Worm (Caenorhabditis elegans) whole organism, L2 larva: ENCODE data around the gene R07B1.5.

Experiments used
- C34F6.9 ChIP-seq: fragments of 150-350 bp; optimal IDR thresholded peaks from 2 replicates; lab custom pipeline; 2014; ENCODE audit warnings: missing biosample characterization, missing genetic modification characterization
- F13H6.1 ChIP-seq: sonication (generic microtip); optimal IDR thresholded peaks from 2 replicates; lab custom pipeline; 2016; ENCODE audit warnings: missing genetic modification characterization, missing compliant biosample characterization
- R02D3.7 ChIP-seq: fragments of 150-350 bp; optimal IDR thresholded peaks from 2 replicates; lab custom pipeline; 2014; ENCODE audit warnings: missing biosample characterization, missing genetic modification characterization
- Y55F3AM.14 ChIP-seq: fragments of 200-800 bp; sonication (Bioruptor generic); optimal IDR thresholded peaks from 2 replicates; lab custom pipeline; 2018; ENCODE audit warnings: mild to moderate bottlenecking, missing genetic modification characterization, missing compliant biosample characterization
- ZK546.5 ChIP-seq: sonication (generic microtip); optimal IDR thresholded peaks from 2 replicates; lab custom pipeline; 2017; ENCODE audit warnings: missing biosample characterization, missing genetic modification characterization
- aly-2 ChIP-seq: fragments of 150-350 bp; optimal IDR thresholded peaks from 2 replicates; lab custom pipeline; 2014; ENCODE audit warnings: missing biosample characterization, missing genetic modification characterization
- blmp-1 ChIP-seq: sonication (generic microtip); optimal IDR thresholded peaks from 2 replicates; lab custom pipeline; 2017; ENCODE audit warnings: missing genetic modification characterization, mild to moderate bottlenecking, missing compliant biosample characterization, antibody characterized with exemption, moderate library complexity; ENCODE audit not compliant: insufficient read depth
- ceh-16 ChIP-seq: fragments of 150-350 bp; optimal IDR thresholded peaks from 2 replicates; lab custom pipeline; 2014; ENCODE audit warnings: missing biosample characterization, missing genetic modification characterization
- ceh-82 ChIP-seq: fragments of 150-350 bp; optimal IDR thresholded peaks from 2 replicates; lab custom pipeline; 2014; ENCODE audit warnings: missing biosample characterization, missing genetic modification characterization
- crh-2 ChIP-seq: sonication (generic microtip); optimal IDR thresholded peaks from 2 replicates; lab custom pipeline; 2017; ENCODE audit warnings: missing biosample characterization, missing genetic modification characterization
- elt-1 ChIP-seq: fragments of 150-350 bp; optimal IDR thresholded peaks from 2 replicates; lab custom pipeline; 2014; ENCODE audit warnings: missing biosample characterization, missing genetic modification characterization
- fos-1 ChIP-seq: fragments of 150-350 bp; optimal IDR thresholded peaks from 2 replicates; lab custom pipeline; 2014; ENCODE audit warnings: missing biosample characterization, missing genetic modification characterization
- gmeb-1 ChIP-seq: fragments of 150-350 bp; optimal IDR thresholded peaks from 2 replicates; lab custom pipeline; 2014; ENCODE audit warnings: missing biosample characterization, missing genetic modification characterization
- lin-11 ChIP-seq: fragments of 150-350 bp; sonication (generic microtip); optimal IDR thresholded peaks from 2 replicates; lab custom pipeline; 2014; ENCODE audit warnings: missing biosample characterization, missing genetic modification characterization, inconsistent platforms, mixed read lengths
- lin-13 ChIP-seq: fragments of 150-350 bp; optimal IDR thresholded peaks from 2 replicates; lab custom pipeline; 2014; ENCODE audit warnings: missing biosample characterization, missing genetic modification reagents, missing genetic modification characterization
- lin-39 ChIP-seq: fragments of 150-350 bp; optimal IDR thresholded peaks from 2 replicates; lab custom pipeline; 2014; ENCODE audit warnings: missing biosample characterization, missing genetic modification reagents, missing genetic modification characterization
- lsy-2 ChIP-seq, 2 experiments: fragments of 150-350 bp in 1 of 2; sonication (generic microtip) in 1 of 2; optimal IDR thresholded peaks; 2 replicates each; lab custom pipeline; 2014 to 2017; ENCODE audit warnings: missing biosample characterization in 2 of 2, missing genetic modification characterization in 2 of 2
- mab-5 ChIP-seq: fragments of 150-350 bp; optimal IDR thresholded peaks from 2 replicates; lab custom pipeline; 2014; ENCODE audit warnings: missing biosample characterization, missing genetic modification characterization
- mdl-1 ChIP-seq, 2 experiments: fragments of 150-350 bp in 1 of 2; sonication (generic microtip) in 1 of 2; optimal IDR thresholded peaks; 2 replicates each; lab custom pipeline; 2017; ENCODE audit warnings: missing biosample characterization in 2 of 2, missing genetic modification characterization in 2 of 2
- nhr-11 ChIP-seq: fragments of 150-350 bp; optimal IDR thresholded peaks from 2 replicates; lab custom pipeline; 2014; ENCODE audit warnings: missing biosample characterization, missing genetic modification characterization
- nhr-12 ChIP-seq: fragments of 150-350 bp; optimal IDR thresholded peaks from 2 replicates; lab custom pipeline; 2014; ENCODE audit warnings: missing biosample characterization, missing genetic modification characterization
- nhr-129 ChIP-seq: fragments of 150-350 bp; optimal IDR thresholded peaks from 2 replicates; lab custom pipeline; 2014; ENCODE audit warnings: missing biosample characterization, missing genetic modification characterization
- nhr-237 ChIP-seq: fragments of 150-350 bp; optimal IDR thresholded peaks from 2 replicates; lab custom pipeline; 2014; ENCODE audit warnings: missing biosample characterization, missing genetic modification characterization
- nhr-25 ChIP-seq: fragments of 150-350 bp; sonication (generic microtip); optimal IDR thresholded peaks from 3 replicates; lab custom pipeline; 2014; ENCODE audit warnings: missing biosample characterization, missing genetic modification characterization
- nhr-6 ChIP-seq: fragments of 150-350 bp; optimal IDR thresholded peaks from 2 replicates; lab custom pipeline; 2014; ENCODE audit warnings: missing biosample characterization, missing genetic modification characterization
- peb-1 ChIP-seq: fragments of 150-350 bp; optimal IDR thresholded peaks from 2 replicates; lab custom pipeline; 2014; ENCODE audit warnings: missing biosample characterization, missing genetic modification characterization
- sem-4 ChIP-seq: fragments of 150-350 bp; optimal IDR thresholded peaks from 2 replicates; lab custom pipeline; 2014; ENCODE audit warnings: missing biosample characterization, missing genetic modification reagents, missing genetic modification characterization
- skn-1 ChIP-seq: sonication (generic microtip); optimal IDR thresholded peaks from 2 replicates; lab custom pipeline; 2017; ENCODE audit warnings: missing biosample characterization, missing genetic modification characterization
- sma-3 ChIP-seq: sonication (generic microtip); optimal IDR thresholded peaks from 2 replicates; lab custom pipeline; 2016; ENCODE audit warnings: missing genetic modification reagents, missing genetic modification characterization, missing compliant biosample characterization
- sma-9 ChIP-seq, 2 experiments: fragments of 150-350 bp in 1 of 2; sonication (generic microtip) in 1 of 2; optimal IDR thresholded peaks; 2 replicates each; lab custom pipeline; 2014 to 2016; ENCODE audit warnings: missing genetic modification characterization in 2 of 2, mild to moderate bottlenecking in 1 of 2, missing biosample characterization in 1 of 2, missing compliant biosample characterization in 1 of 2, missing genetic modification reagents in 1 of 2, moderate library complexity in 1 of 2
- snpc-4 ChIP-seq: fragments of 150-350 bp; optimal IDR thresholded peaks from 2 replicates; lab custom pipeline; 2014; ENCODE audit warnings: missing biosample characterization, missing genetic modification characterization
- unc-39 ChIP-seq: fragments of 150-350 bp; optimal IDR thresholded peaks from 2 replicates; lab custom pipeline; 2014; ENCODE audit warnings: missing biosample characterization, missing genetic modification characterization
- ztf-1 ChIP-seq: fragments of 200-800 bp; sonication (Bioruptor generic); conservative IDR thresholded peaks from 2 replicates; pipeline ENCODE4 v1.3.6; 2022; ENCODE audit warnings: missing genetic modification characterization, missing compliant biosample characterization
- ztf-11 ChIP-seq: sonication (generic microtip); optimal IDR thresholded peaks from 2 replicates; lab custom pipeline; 2017; ENCODE audit warnings: missing biosample characterization, missing genetic modification characterization
- ztf-4 ChIP-seq: fragments of 150-350 bp; optimal IDR thresholded peaks from 2 replicates; lab custom pipeline; 2014; ENCODE audit warnings: missing biosample characterization, missing genetic modification characterization

The R07B1.5 gene

ce11 chrX:9848214-9848789 lies 15.1 kb upstream of the R07B1.5 start:
- no peak for TF ChIP-seq nhr-11 (tag; lab: Kevin White, UChicago)
- no peak for TF ChIP-seq nhr-25 (tag; lab: Kevin White, UChicago)
- no peak for TF ChIP-seq crh-2 (tag; lab: Kevin White, UChicago)
- TF ChIP-seq nhr-129 (tag; lab: Kevin White, UChicago): no peak
- no peak for TF ChIP-seq lsy-2 (tag; optimal IDR thresholded peaks at IDR 0.05; lab: Kevin White, UChicago)
- TF ChIP-seq ZK546.5: no peak
- TF ChIP-seq skn-1 (tag; lab: Kevin White, UChicago): no peak
- TF ChIP-seq ztf-4: no peak
- TF ChIP-seq mdl-1 (tag; optimal IDR thresholded peaks at IDR 0.05; lab: Kevin White, UChicago): no peak
- no peak for TF ChIP-seq elt-1
- no peak for TF ChIP-seq Y55F3AM.14 (GFP tag; lab: Kevin White, UChicago)
- no peak for TF ChIP-seq R02D3.7
- no peak for TF ChIP-seq snpc-4 (tag; lab: Kevin White, UChicago)
- TF ChIP-seq lin-39 (tag; lab: Kevin White, UChicago): no peak

- TF ChIP-seq ztf-1 (GFP tag; lab: Robert Waterston, UW): no peak
- TF ChIP-seq nhr-129 (tag; lab: Kevin White, UChicago): no peak
- no peak for TF ChIP-seq sma-9 (GFP tag; optimal IDR thresholded peaks at IDR 0.05; lab: Kevin White, UChicago)
- no peak for TF ChIP-seq sma-9 (tag; optimal IDR thresholded peaks at IDR 0.05; lab: Kevin White, UChicago)
- TF ChIP-seq nhr-11 (tag; lab: Kevin White, UChicago): no peak
- TF ChIP-seq fos-1 (tag; lab: Kevin White, UChicago): peak; percentile 90
- no peak for TF ChIP-seq sem-4 (tag; lab: Kevin White, UChicago)
- TF ChIP-seq, all 48 proteins: peak for 1
Measured at ce11 chrX:9850258-9850657, 13.1 kb upstream of the R07B1.5 start, which contains the start of gene lec-8. Gene lec-8, plus strand, starts transcription at chrX:9850571.

DNA sequence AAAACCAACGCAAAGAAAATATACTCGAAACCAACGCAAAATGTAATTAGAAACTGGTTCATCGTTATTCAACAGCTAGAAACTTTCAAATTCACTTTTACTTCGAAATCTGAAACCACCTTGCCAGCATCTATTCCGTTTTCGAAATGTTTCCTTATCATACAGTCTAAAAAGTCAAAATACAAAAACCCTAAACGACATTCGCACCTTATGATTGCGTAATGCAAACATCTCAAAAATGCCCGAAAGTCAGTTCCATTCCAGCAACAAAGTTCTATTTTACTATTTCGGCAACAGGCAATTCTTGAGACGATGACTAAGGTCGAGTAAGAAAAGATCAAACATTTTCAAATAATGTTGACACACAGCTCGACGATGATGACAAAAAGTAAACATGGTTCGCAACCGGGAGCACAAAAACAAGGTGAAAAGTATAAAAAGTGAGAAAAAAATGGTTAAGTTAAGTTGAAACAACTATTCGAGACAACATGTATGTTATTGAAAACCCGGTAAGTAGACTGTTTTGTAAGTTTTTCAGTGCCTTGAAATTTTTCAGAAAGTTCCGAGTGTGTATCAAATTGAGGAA lies 11.5 kb upstream of the R07B1.5 start, which contains the start of gene lec-7:
TSS of gene lec-7 (plus strand) at position 297 of the 586 bp plus-strand sequence.
- TF ChIP-seq Y55F3AM.14 (GFP tag; lab: Kevin White, UChicago) (no peak), nhr-129 (tag; lab: Kevin White, UChicago) (peak; percentile 20), fos-1 (tag; lab: Kevin White, UChicago) (peak; percentile 66)

ce11 chrX:9856618-9857017 lies 6.8 kb upstream of the R07B1.5 start, which contains the start of gene R07B1.11:
Gene R07B1.11, plus strand, starts transcription at chrX:9856918.
- TF ChIP-seq nhr-6 (tag; lab: Kevin White, UChicago) (no peak), nhr-237 (no peak)
- TF ChIP-seq, all 48 proteins: peak for 0

ce11 chrX:9858069-9858468 lies 5.3 kb upstream of the R07B1.5 start, which contains the start of gene scav-5:
Gene scav-5, plus strand, starts transcription at chrX:9858365.
- TF ChIP-seq sma-3 (peak; percentile 5), fos-1 (tag; lab: Kevin White, UChicago) (peak; percentile 91), crh-2 (tag; lab: Kevin White, UChicago) (peak; percentile 57), sma-9 (GFP tag; optimal IDR thresholded peaks at IDR 0.05; lab: Kevin White, UChicago) (peak; percentile 13), sma-9 (tag; optimal IDR thresholded peaks at IDR 0.05; lab: Kevin White, UChicago) (no peak), skn-1 (tag; lab: Kevin White, UChicago) (peak; percentile 66), gmeb-1 (peak; percentile 1), lin-13 (GFP tag; lab: Kevin White, UChicago) (no peak), lin-11 (tag; lab: Kevin White, UChicago) (no peak)
- TF ChIP-seq, all 48 proteins: peak for 6

DNA sequence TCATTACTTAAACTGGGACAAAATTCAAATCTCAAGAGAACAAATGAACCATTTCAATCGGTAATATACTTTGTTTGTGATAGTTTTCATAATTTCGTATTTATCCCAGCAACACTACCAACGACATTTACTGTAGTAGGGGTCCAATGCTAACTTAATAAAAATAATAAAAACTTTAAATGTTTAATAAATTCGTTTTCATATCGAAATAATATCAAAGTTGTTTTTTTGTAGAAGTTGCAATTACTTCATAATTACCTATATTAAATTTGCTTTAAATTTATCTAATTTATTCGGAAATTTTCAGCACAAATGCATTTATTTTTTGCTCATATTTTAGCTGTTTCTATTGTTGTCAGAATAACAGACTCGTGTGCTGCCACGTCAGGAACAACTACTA lies 3.0 kb downstream of the R07B1.5 start, which contains the start of gene R07B1.6:
TSS of gene R07B1.6 (plus strand) at position 301 of the 400 bp plus-strand sequence.
- no peak for TF ChIP-seq elt-1
- no peak for TF ChIP-seq ceh-16
- TF ChIP-seq nhr-12 (tag; lab: Kevin White, UChicago): no peak
- no peak for TF ChIP-seq aly-2
- TF ChIP-seq R02D3.7: no peak
- no peak for TF ChIP-seq ztf-11 (tag; lab: Kevin White, UChicago)
- no peak for TF ChIP-seq unc-39
- TF ChIP-seq sma-9 (GFP tag; optimal IDR thresholded peaks at IDR 0.05; lab: Kevin White, UChicago): no peak
- no peak for TF ChIP-seq sma-9 (tag; optimal IDR thresholded peaks at IDR 0.05; lab: Kevin White, UChicago)
- TF ChIP-seq blmp-1: no peak
- TF ChIP-seq snpc-4 (tag; lab: Kevin White, UChicago): no peak
- TF ChIP-seq fos-1 (tag; lab: Kevin White, UChicago): no peak
- TF ChIP-seq ceh-82 (tag; lab: Kevin White, UChicago): no peak
- no peak for TF ChIP-seq C34F6.9 (tag; lab: Kevin White, UChicago)
- no peak for TF ChIP-seq peb-1 (tag; lab: Kevin White, UChicago)
- no peak for TF ChIP-seq F13H6.1 (tag; lab: Kevin White, UChicago)
- no peak for TF ChIP-seq nhr-11 (tag; lab: Kevin White, UChicago)
- no peak for TF ChIP-seq mab-5
- TF ChIP-seq gmeb-1: no peak
- TF ChIP-seq, all 48 proteins: peak for 0
